Worm (Caenorhabditis elegans) whole organism, young adult: ENCODE measurements around the gene F58A4.2.

Experiments used
- F57C9.4 ChIP-seq: sonication (generic microtip); optimal IDR thresholded peaks from 2 replicates; lab custom pipeline; 2017; ENCODE audit warnings: mild to moderate bottlenecking, missing genetic modification characterization, missing compliant biosample characterization
- Y53F4B.3 ChIP-seq: fragments of 200-800 bp; sonication (Bioruptor generic); IDR thresholded peaks from 2 replicates; pipeline ENCODE4 v1.3.6; 2022; ENCODE audit warnings: missing genetic modification reagents, missing genetic modification characterization, missing compliant biosample characterization
- ama-1 ChIP-seq, 3 experiments: fragments of 150-350 bp in 1 of 3; sonication (generic microtip) in 2 of 3; optimal IDR thresholded peaks; 2 replicates each; lab custom pipeline; 2014 to 2018; ENCODE audit warnings: missing biosample characterization in 2 of 3, missing genetic modification characterization in 2 of 3, missing genetic modification reagents in 2 of 3
- cebp-2 ChIP-seq: fragments of 200-800 bp; sonication (Bioruptor generic); IDR thresholded peaks from 2 replicates; pipeline ENCODE4 v1.3.6; 2022; ENCODE audit warnings: missing genetic modification characterization, missing compliant biosample characterization
- ceh-91 ChIP-seq: fragments of 200-800 bp; sonication (Bioruptor generic); IDR thresholded peaks from 2 replicates; pipeline ENCODE4 v1.3.6; 2022; ENCODE audit warnings: missing genetic modification reagents, missing genetic modification characterization, missing compliant biosample characterization
- die-1 ChIP-seq: sonication (generic microtip); optimal IDR thresholded peaks from 2 replicates; lab custom pipeline; 2016; ENCODE audit warnings: missing genotype, mild to moderate bottlenecking, missing genetic modification characterization, missing compliant biosample characterization
- dox-1 ChIP-seq: fragments of 200-800 bp; sonication (Bioruptor generic); IDR thresholded peaks from 2 replicates; pipeline ENCODE4 v1.3.6; 2022; ENCODE audit warnings: missing genetic modification reagents, missing genetic modification characterization, missing compliant biosample characterization
- fkh-3 ChIP-seq: sonication (generic microtip); optimal IDR thresholded peaks from 2 replicates; lab custom pipeline; 2016; ENCODE audit warnings: mild to moderate bottlenecking, missing genetic modification characterization, missing compliant biosample characterization
- nfya-2 ChIP-seq: fragments of 200-800 bp; sonication (Bioruptor generic); IDR thresholded peaks from 2 replicates; pipeline ENCODE4 v1.3.6; 2022; ENCODE audit warnings: missing genetic modification reagents, missing genetic modification characterization, missing compliant biosample characterization
- snpc-1.3 ChIP-seq: sonication (generic microtip); optimal IDR thresholded peaks from 2 replicates; lab custom pipeline; 2017; ENCODE audit warnings: missing genetic modification characterization, mild to moderate bottlenecking, missing compliant biosample characterization, antibody characterized with exemption, moderate library complexity, missing genotype, missing genetic modification reagents; ENCODE audit not compliant: insufficient read depth
- somi-1 ChIP-seq: fragments of 200-800 bp; sonication (Bioruptor generic); optimal IDR thresholded peaks from 2 replicates; lab custom pipeline; 2018; ENCODE audit warnings: mild to moderate bottlenecking, missing genetic modification characterization, missing compliant biosample characterization

ce11 chrIII:9556300-9556699 is 44.2 kb downstream of the F58A4.2 start, which contains the start of gene ZK1098.11:
- TF ChIP-seq die-1 (tag; lab: Kevin White, UChicago) (no peak), F57C9.4 (tag; lab: Kevin White, UChicago) (no peak), cebp-2 (GFP tag; lab: Robert Waterston, UW) (no peak), ceh-91 (GFP tag; lab: Robert Waterston, UW) (no peak), dox-1 (GFP tag; lab: Robert Waterston, UW) (no peak), ama-1 (optimal IDR thresholded peaks at IDR 0.05; lab: Kevin White, UChicago) (no peak), ama-1 (GFP tag; optimal IDR thresholded peaks at IDR 0.05; lab: Kevin White, UChicago) (no peak), Y53F4B.3 (GFP tag; lab: Robert Waterston, UW) (no peak), fkh-3 (no peak), somi-1 (GFP tag; lab: Kevin White, UChicago) (no peak), snpc-1.3 (no peak), nfya-2 (GFP tag; lab: Robert Waterston, UW) (no peak)
